Fruit fly (Drosophila melanogaster): ENCODE results near the gene Deaf1.

Gene Deaf1

dm6 chr3L:19777279-19777960 lies 40.6 kb upstream of the Deaf1 start:
- TF ChIP-seq CG6654 (GFP tag; optimal IDR thresholded peaks at IDR 0.05) (no peak), odd (GFP tag; optimal IDR thresholded peaks at IDR 0.05) (no peak), Lim3 (GFP tag; IDR thresholded peaks at IDR 0.05) (no peak), CG7839 (tag; optimal IDR thresholded peaks at IDR 0.05) (no peak), grau (tag; optimal IDR thresholded peaks at IDR 0.05) (no peak), exex (tag; optimal IDR thresholded peaks at IDR 0.05) (peak; percentile 93), Xbp1 (GFP tag; optimal IDR thresholded peaks at IDR 0.05) (no peak), Aef1 (GFP tag; IDR thresholded peaks at IDR 0.05) (no peak), CG2875 (GFP tag; optimal IDR thresholded peaks at IDR 0.05) (no peak), HmgZ (tag; optimal IDR thresholded peaks at IDR 0.05) (no peak), CG14441 (GFP tag; IDR thresholded peaks at IDR 0.05) (no peak), CG3726 (GFP tag; IDR thresholded peaks at IDR 0.05) (no peak), danr (GFP tag; IDR thresholded peaks at IDR 0.05) (no peak), grn (GFP tag; optimal IDR thresholded peaks at IDR 0.05) (peak; percentile 33), Gsc (GFP tag; IDR thresholded peaks at IDR 0.05) (no peak), CG12391 (tag; optimal IDR thresholded peaks at IDR 0.05) (no peak), zen2 (GFP tag; IDR thresholded peaks at IDR 0.05; ENCODE audit: partially characterized antibody) (no peak), chinmo (GFP tag; IDR thresholded peaks at IDR 0.05; ENCODE audit: partially characterized antibody) (0 out of 4 replicates have a peak, but pooled peaks have one; percentile 31), CG12155 (GFP tag; optimal IDR thresholded peaks at IDR 0.05) (no peak), CG2199 (GFP tag; IDR thresholded peaks at IDR 0.05) (0 out of 3 replicates have a peak, but pooled peaks have one; percentile 18), salm (tag; optimal IDR thresholded peaks at IDR 0.05) (no peak), CG9727 (GFP tag; optimal IDR thresholded peaks at IDR 0.05) (no peak), CG7928 (GFP tag; optimal IDR thresholded peaks at IDR 0.05) (no peak), CG17361 (GFP tag; IDR thresholded peaks at IDR 0.05) (no peak), CG7745 (tag; optimal IDR thresholded peaks at IDR 0.05) (no peak), CG34376 (GFP tag; optimal IDR thresholded peaks at IDR 0.05) (peak; percentile 34), CG9437 (GFP tag; optimal IDR thresholded peaks at IDR 0.05) (peak; percentile 13), CG12942 (GFP tag; optimal IDR thresholded peaks at IDR 0.05) (no peak), crc (GFP tag; optimal IDR thresholded peaks at IDR 0.05) (no peak), CG15601 (tag; optimal IDR thresholded peaks at IDR 0.05) (no peak), Optix (GFP tag; IDR thresholded peaks at IDR 0.05) (no peak), CG13424 (tag; optimal IDR thresholded peaks at IDR 0.05) (no peak), so (GFP tag; IDR thresholded peaks at IDR 0.05) (no peak), eve (GFP tag; optimal IDR thresholded peaks at IDR 0.05) (peak in 1 of 2 experiments; percentile 68), run (tag; optimal IDR thresholded peaks at IDR 0.05) (no peak), Taf1 (GFP tag; IDR thresholded peaks at IDR 0.05) (no peak), Hmx (GFP tag; optimal IDR thresholded peaks at IDR 0.05) (no peak), inv (GFP tag; IDR thresholded peaks at IDR 0.05; ENCODE audit: partially characterized antibody) (no peak), tup (GFP tag; optimal IDR thresholded peaks at IDR 0.05) (no peak), Spps (tag; optimal IDR thresholded peaks at IDR 0.05) (no peak), CG8478 (optimal IDR thresholded peaks at IDR 0.05) (no peak), sd (tag; optimal IDR thresholded peaks at IDR 0.05) (peak; percentile 54), CG8924 (tag; optimal IDR thresholded peaks at IDR 0.05) (no peak), CG31388 (GFP tag; optimal IDR thresholded peaks at IDR 0.05) (no peak), otp (GFP tag; IDR thresholded peaks at IDR 0.05) (no peak), sc (optimal IDR thresholded peaks at IDR 0.05) (no peak), sc (GFP tag; optimal IDR thresholded peaks at IDR 0.05) (no peak), Hand (GFP tag; optimal IDR thresholded peaks at IDR 0.05) (no peak), fd3F (GFP tag; optimal IDR thresholded peaks at IDR 0.05) (no peak), CrebB (tag; optimal IDR thresholded peaks at IDR 0.05) (no peak), CG2120 (GFP tag; optimal IDR thresholded peaks at IDR 0.05) (no peak)

Measured in whole organism, embryonic.